Worm (Caenorhabditis elegans) whole organism, L3 larva: ENCODE data around the gene C15H9.9.

Source experiments
- ceh-28 ChIP-seq: fragments of 150-350 bp; optimal IDR thresholded peaks from 2 replicates; lab custom pipeline; 2014; ENCODE audit warnings: missing biosample characterization, missing genetic modification reagents, missing genetic modification characterization
- egl-27 ChIP-seq: sonication (generic microtip); optimal IDR thresholded peaks from 4 replicates; lab custom pipeline; 2017; ENCODE audit warnings: missing biosample characterization, missing genetic modification reagents, missing genetic modification characterization
- egl-5 ChIP-seq: fragments of 150-350 bp; optimal IDR thresholded peaks from 2 replicates; lab custom pipeline; 2017; ENCODE audit warnings: missing biosample characterization, missing genetic modification reagents, missing genetic modification characterization, inconsistent platforms
- elt-3 ChIP-seq, 3 experiments: fragments of 150-350 bp in 1 of 3; sonication (generic microtip) in 2 of 3; optimal IDR thresholded peaks; 2 replicates in 2 of 3; 4 replicates in 1 of 3; lab custom pipeline; 2014 to 2017; ENCODE audit warnings: missing biosample characterization in 3 of 3, missing genetic modification characterization in 3 of 3
- fkh-10 ChIP-seq: sonication (generic microtip); optimal IDR thresholded peaks from 2 replicates; lab custom pipeline; 2017; ENCODE audit warnings: missing biosample characterization, missing genetic modification reagents, missing genetic modification characterization
- nhr-28 ChIP-seq: fragments of 150-350 bp; optimal IDR thresholded peaks from 2 replicates; lab custom pipeline; 2014; ENCODE audit warnings: missing biosample characterization, missing genetic modification characterization
- nhr-76 ChIP-seq: fragments of 150-350 bp; sonication (generic microtip); optimal IDR thresholded peaks from 5 replicates; lab custom pipeline; 2014; ENCODE audit warnings: missing biosample characterization, missing genetic modification characterization
- pqm-1 ChIP-seq: fragments of 150-350 bp; optimal IDR thresholded peaks from 2 replicates; lab custom pipeline; 2017; ENCODE audit warnings: missing biosample characterization, missing genetic modification characterization, inconsistent platforms

DNA sequence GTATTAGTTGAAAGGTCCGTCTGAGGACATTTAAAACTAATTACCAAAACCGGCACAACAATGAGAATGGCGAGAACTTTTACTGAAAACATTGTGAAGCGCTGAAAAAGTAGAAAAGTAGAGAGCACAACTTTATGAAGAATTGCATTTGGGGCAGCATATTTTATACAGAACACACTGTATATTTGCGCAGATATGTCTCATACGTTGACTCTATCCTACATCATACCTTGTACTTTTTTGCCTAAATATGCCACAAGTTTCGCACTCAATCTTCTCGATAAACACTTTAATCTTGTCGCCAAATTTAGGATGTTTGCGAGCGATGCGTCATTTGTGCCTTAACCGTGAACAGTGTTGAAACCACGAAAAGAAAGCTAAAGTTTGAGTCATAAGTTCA is 24.8 kb downstream of the C15H9.9 start, which contains the start of gene C15H9.11:
- no peak for TF ChIP-seq egl-5 (tag; lab: Kevin White, UChicago)
- no peak for TF ChIP-seq nhr-76 (tag; lab: Kevin White, UChicago)
- TF ChIP-seq fkh-10 (GFP tag; lab: Kevin White, UChicago) = no peak
- no peak for TF ChIP-seq egl-27 (tag; lab: Kevin White, UChicago)
- TF ChIP-seq pqm-1 (tag; lab: Kevin White, UChicago) = no peak
- TF ChIP-seq elt-3 (tag; optimal IDR thresholded peaks at IDR 0.05; lab: Kevin White, UChicago) = no peak
- TF ChIP-seq ceh-28 (tag; lab: Kevin White, UChicago) = no peak
- no peak for TF ChIP-seq nhr-28 (tag; lab: Kevin White, UChicago)
